Fruit fly (Drosophila melanogaster) whole organism: ENCODE data around the gene CG8312.

Source experiments
- CG8478 ChIP-seq: fragments of >200 bp; optimal IDR thresholded peaks from 2 replicates; lab custom pipeline; 2018; ENCODE audit warnings: inconsistent platforms
- Dll ChIP-seq: fragments of >200 bp; optimal IDR thresholded peaks from 2 replicates; lab custom pipeline; 2017
- EcR ChIP-seq, 2 experiments: fragments of >200 bp; optimal IDR thresholded peaks; 2 replicates each; lab custom pipeline; 2017; ENCODE audit warnings: missing biosample characterization in 2 of 2, missing genetic modification characterization in 2 of 2, missing genetic modification reagents in 2 of 2
- pan ChIP-seq: fragments of >200 bp; optimal IDR thresholded peaks from 2 replicates; lab custom pipeline; 2017
- psq ChIP-seq: fragments of >200 bp; optimal IDR thresholded peaks from 2 replicates; lab custom pipeline; 2017
- usp ChIP-seq: fragments of >200 bp; optimal IDR thresholded peaks from 2 replicates; lab custom pipeline; 2017; ENCODE audit warnings: missing biosample characterization, missing genetic modification characterization, mixed read lengths

The CG8312 gene

dm6 chr3R:9644620-9645019 lies 53.5 kb downstream of the CG8312 start:
- TF ChIP-seq pan (lab: Kevin White, UChicago) (no peak), CG8478 (no peak), EcR (GFP tag; optimal IDR thresholded peaks at IDR 0.05; lab: Kevin White, UChicago) (no peak), usp (GFP tag; lab: Kevin White, UChicago) (no peak), Dll (lab: Kevin White, UChicago) (no peak), psq (lab: Kevin White, UChicago) (no peak)

DNA sequence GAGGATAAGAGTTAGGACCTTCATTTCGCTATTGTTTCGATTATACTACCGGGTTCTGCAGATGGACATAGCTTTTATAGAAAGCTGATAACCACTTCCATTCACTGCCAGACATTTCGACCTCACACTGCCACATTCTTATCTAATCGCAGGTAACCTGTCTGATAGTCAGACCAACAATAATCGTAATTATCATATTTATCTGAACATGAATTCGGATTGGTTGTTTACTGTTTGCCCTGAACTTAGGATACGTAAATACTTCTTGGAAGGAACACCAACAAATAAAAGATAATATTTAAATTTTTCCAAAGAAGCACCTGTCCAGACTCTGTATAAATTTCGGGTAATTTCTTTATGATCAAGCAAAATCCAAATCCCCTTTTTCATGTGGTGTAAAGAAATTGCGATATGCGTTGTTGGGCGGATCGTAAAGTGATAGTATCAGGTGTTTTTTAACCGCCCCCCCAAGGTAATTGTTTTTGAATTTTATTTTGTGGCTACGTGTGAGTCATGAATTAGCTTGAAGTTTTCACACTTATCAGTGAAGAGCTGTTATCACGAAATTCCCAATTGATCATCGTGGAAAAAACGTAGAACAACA lies 55.1 kb downstream of the CG8312 start, which contains the start of gene Fst:
Gene Fst, minus strand, starts transcription at position 51 of the 604 bp plus-strand sequence.
- TF ChIP-seq Dll (lab: Kevin White, UChicago) (no peak), pan (lab: Kevin White, UChicago) (no peak), usp (GFP tag; lab: Kevin White, UChicago) (no peak), psq (lab: Kevin White, UChicago) (no peak), CG8478 (no peak)

dm6 chr3R:9665405-9665804 lies 74.3 kb downstream of the CG8312 start:
- TF ChIP-seq pan (lab: Kevin White, UChicago) = no peak
- TF ChIP-seq psq (lab: Kevin White, UChicago) = no peak
- no peak for TF ChIP-seq CG8478

- TF ChIP-seq EcR (GFP tag; optimal IDR thresholded peaks at IDR 0.05; lab: Kevin White, UChicago) = no peak
- no peak for TF ChIP-seq psq (lab: Kevin White, UChicago)
- no peak for TF ChIP-seq CG8478
- TF ChIP-seq Dll (lab: Kevin White, UChicago) = no peak
- no peak for TF ChIP-seq usp (GFP tag; lab: Kevin White, UChicago)
- no peak for TF ChIP-seq pan (lab: Kevin White, UChicago)
Observed at dm6 chr3R:9673207-9673606, 82.1 kb downstream of the CG8312 start.

DNA sequence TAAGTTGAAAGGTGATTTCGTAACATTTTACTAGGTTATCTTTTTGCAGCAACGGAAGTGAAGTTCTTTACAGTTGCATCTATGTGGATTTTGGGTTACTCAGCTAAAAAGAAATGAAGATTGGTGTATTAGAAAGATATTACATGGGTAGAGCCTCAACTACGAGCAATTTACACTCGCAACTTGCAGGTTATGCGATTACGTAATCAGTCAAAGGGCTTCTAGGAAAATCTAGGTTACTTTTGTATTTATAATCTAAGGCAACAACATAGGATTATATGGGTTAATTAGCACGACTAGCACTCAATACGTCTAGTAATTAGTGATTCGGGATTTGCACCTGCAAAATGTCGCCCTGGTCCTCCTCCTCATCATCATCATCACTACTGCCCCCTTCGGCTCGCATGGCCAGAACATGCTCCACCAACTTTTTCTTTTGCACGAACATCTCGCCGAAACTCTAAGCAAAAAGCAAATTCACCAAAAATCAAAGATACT lies 83.1 kb downstream of the CG8312 start, which contains the start of gene Dhc1:
Gene Dhc1, minus strand, starts transcription at position 448 of the 498 bp plus-strand sequence.
- TF ChIP-seq usp (GFP tag; lab: Kevin White, UChicago) (no peak), CG8478 (no peak), pan (lab: Kevin White, UChicago) (no peak), Dll (lab: Kevin White, UChicago) (no peak), psq (lab: Kevin White, UChicago) (no peak), EcR (GFP tag; optimal IDR thresholded peaks at IDR 0.05; lab: Kevin White, UChicago) (no peak)
